Worm (Caenorhabditis elegans): ENCODE results near the gene clhm-1.

Gene clhm-1

ce11 chrII:6891838-6892237, 21.0 kb upstream of the clhm-1 start (continued):
- peak; percentile 87 for TF ChIP-seq sma-9 (GFP tag; optimal IDR thresholded peaks at IDR 0.05)
- no peak for TF ChIP-seq sma-9 (tag; optimal IDR thresholded peaks at IDR 0.05)
- TF ChIP-seq lsy-2 (tag; optimal IDR thresholded peaks at IDR 0.05), result peak in 1 of 2 experiments; percentile 47
- peak; percentile 78 for TF ChIP-seq nhr-21 (tag; optimal IDR thresholded peaks at IDR 0.05)
- TF ChIP-seq lin-39 (tag; optimal IDR thresholded peaks at IDR 0.05), result no peak
- TF ChIP-seq nhr-25 (tag; optimal IDR thresholded peaks at IDR 0.05), result peak; percentile 36
- TF ChIP-seq ceh-82 (tag; optimal IDR thresholded peaks at IDR 0.05), result no peak
- peak in 1 of 2 experiments; percentile 42 for TF ChIP-seq mdl-1 (tag; optimal IDR thresholded peaks at IDR 0.05)
- TF ChIP-seq nhr-129 (tag; optimal IDR thresholded peaks at IDR 0.05), result peak; percentile 89
- TF ChIP-seq zag-1 (tag; optimal IDR thresholded peaks at IDR 0.05), result no peak
- TF ChIP-seq dmd-4 (tag; optimal IDR thresholded peaks at IDR 0.05), result no peak
- no peak for TF ChIP-seq lin-13 (GFP tag; optimal IDR thresholded peaks at IDR 0.05)
- TF ChIP-seq snpc-4 (tag; optimal IDR thresholded peaks at IDR 0.05), result no peak
- peak; percentile 11 for TF ChIP-seq C34F6.9 (tag; optimal IDR thresholded peaks at IDR 0.05)
- TF ChIP-seq elt-1 (tag; optimal IDR thresholded peaks at IDR 0.05), result no peak
- TF ChIP-seq unc-55 (GFP tag; optimal IDR thresholded peaks at IDR 0.05), result no peak
- no peak for TF ChIP-seq nhr-10 (tag; optimal IDR thresholded peaks at IDR 0.05)
- no peak for TF ChIP-seq nhr-23 (tag; optimal IDR thresholded peaks at IDR 0.05)

DNA sequence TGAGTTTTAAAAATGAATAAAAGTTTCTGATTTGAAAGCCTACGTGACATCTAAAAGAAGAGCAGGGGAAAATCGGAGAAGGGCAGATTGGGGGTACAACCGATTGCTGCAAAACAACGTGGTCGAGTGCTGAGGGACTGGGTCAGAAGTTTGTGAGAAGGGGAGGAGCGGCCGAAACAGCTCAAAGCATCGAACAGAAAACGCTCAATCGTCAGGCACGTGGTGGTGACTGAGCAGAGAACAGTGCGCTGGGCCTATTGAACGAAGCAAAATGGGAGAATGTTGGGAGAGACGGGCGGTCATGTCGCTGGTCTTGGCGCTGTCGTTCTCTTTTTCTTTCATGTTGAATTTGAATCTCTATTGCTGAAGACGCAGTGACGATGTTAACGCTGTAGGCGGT, 20.4 kb upstream of the clhm-1 start:
- peak; percentile 43 for TF ChIP-seq egl-27 (tag; optimal IDR thresholded peaks at IDR 0.05)
- no peak for TF ChIP-seq ztf-1 (GFP tag; conservative IDR thresholded peaks at IDR 0.05)
- peak; percentile 63 for TF ChIP-seq F13H6.1 (tag; optimal IDR thresholded peaks at IDR 0.05)
- TF ChIP-seq snpc-4 (tag; optimal IDR thresholded peaks at IDR 0.05), result peak; percentile 21
- peak; percentile 78 for TF ChIP-seq nhr-21 (tag; optimal IDR thresholded peaks at IDR 0.05)
- no peak for TF ChIP-seq peb-1 (tag; optimal IDR thresholded peaks at IDR 0.05)
- TF ChIP-seq nhr-11 (tag; optimal IDR thresholded peaks at IDR 0.05), result no peak
- no peak for TF ChIP-seq mab-5 (tag; optimal IDR thresholded peaks at IDR 0.05)
- no peak for TF ChIP-seq zag-1 (tag; optimal IDR thresholded peaks at IDR 0.05)
- no peak for TF ChIP-seq unc-62 (GFP tag; optimal IDR thresholded peaks at IDR 0.05)
- TF ChIP-seq sma-3 (GFP tag; optimal IDR thresholded peaks at IDR 0.05), result peak; percentile 54
- no peak for TF ChIP-seq elt-1 (tag; optimal IDR thresholded peaks at IDR 0.05)
- TF ChIP-seq sem-4 (tag; optimal IDR thresholded peaks at IDR 0.05), result peak; percentile 58
- no peak for TF ChIP-seq ztf-11 (tag; optimal IDR thresholded peaks at IDR 0.05)
- no peak for TF ChIP-seq nhr-6 (tag; optimal IDR thresholded peaks at IDR 0.05)
- TF ChIP-seq sma-9 (GFP tag; optimal IDR thresholded peaks at IDR 0.05), result peak; percentile 74
- no peak for TF ChIP-seq sma-9 (tag; optimal IDR thresholded peaks at IDR 0.05)
- TF ChIP-seq alr-1 (tag; optimal IDR thresholded peaks at IDR 0.05), result no peak
- TF ChIP-seq nhr-129 (tag; optimal IDR thresholded peaks at IDR 0.05), result peak; percentile 94
- TF ChIP-seq elt-3 (tag; optimal IDR thresholded peaks at IDR 0.05), result no peak
- TF ChIP-seq R02D3.7 (tag; optimal IDR thresholded peaks at IDR 0.05), result no peak
- no peak for TF ChIP-seq nhr-12 (tag; optimal IDR thresholded peaks at IDR 0.05)
- TF ChIP-seq nhr-23 (tag; optimal IDR thresholded peaks at IDR 0.05), result no peak
- TF ChIP-seq crh-2 (tag; optimal IDR thresholded peaks at IDR 0.05), result peak; percentile 32
- peak; percentile 60 to 92 for TF ChIP-seq mdl-1 (tag; optimal IDR thresholded peaks at IDR 0.05)
- peak; percentile 32 for TF ChIP-seq lin-13 (GFP tag; optimal IDR thresholded peaks at IDR 0.05)
- TF ChIP-seq dmd-4 (tag; optimal IDR thresholded peaks at IDR 0.05), result no peak
- no peak for TF ChIP-seq nhr-77 (tag; optimal IDR thresholded peaks at IDR 0.05)
- TF ChIP-seq Y55F3AM.14 (GFP tag; optimal IDR thresholded peaks at IDR 0.05), result no peak
- no peak for TF ChIP-seq nhr-10 (tag; optimal IDR thresholded peaks at IDR 0.05)
- TF ChIP-seq ceh-16 (tag; optimal IDR thresholded peaks at IDR 0.05), result no peak
- peak; percentile 26 for TF ChIP-seq lin-11 (tag; optimal IDR thresholded peaks at IDR 0.05)
- TF ChIP-seq nhr-237 (tag; optimal IDR thresholded peaks at IDR 0.05), result no peak
- no peak for TF ChIP-seq skn-1 (tag; optimal IDR thresholded peaks at IDR 0.05)
- peak; percentile 40 for TF ChIP-seq nhr-25 (tag; optimal IDR thresholded peaks at IDR 0.05)
- TF ChIP-seq fos-1 (tag; optimal IDR thresholded peaks at IDR 0.05), result peak; percentile 65
- TF ChIP-seq unc-55 (GFP tag; optimal IDR thresholded peaks at IDR 0.05), result peak; percentile 40
- no peak for TF ChIP-seq ZK546.5 (tag; optimal IDR thresholded peaks at IDR 0.05)
- TF ChIP-seq unc-39 (tag; optimal IDR thresholded peaks at IDR 0.05), result no peak
- no peak for TF ChIP-seq lin-39 (tag; optimal IDR thresholded peaks at IDR 0.05)
- peak; percentile 47 for TF ChIP-seq blmp-1 (tag; optimal IDR thresholded peaks at IDR 0.05; ENCODE audit: insufficient read depth)
- TF ChIP-seq aly-2 (tag; optimal IDR thresholded peaks at IDR 0.05), result no peak
- peak; percentile 13 for TF ChIP-seq ztf-4 (tag; optimal IDR thresholded peaks at IDR 0.05)
- TF ChIP-seq lsy-2 (tag; optimal IDR thresholded peaks at IDR 0.05), result peak in 1 of 2 experiments; percentile 11
- TF ChIP-seq C34F6.9 (tag; optimal IDR thresholded peaks at IDR 0.05), result peak; percentile 66
- peak; percentile 7 for TF ChIP-seq gmeb-1 (tag; optimal IDR thresholded peaks at IDR 0.05)
- no peak for TF ChIP-seq mbf-1 (tag; optimal IDR thresholded peaks at IDR 0.05)
- TF ChIP-seq ceh-82 (tag; optimal IDR thresholded peaks at IDR 0.05), result no peak
- peak; percentile 88 for TF ChIP-seq ama-1 (optimal IDR thresholded peaks at IDR 0.05)

Measured in whole organism, L2 larva.